Fruit fly (Drosophila melanogaster) whole organism, embryonic: ENCODE data around the gene CG14043.

Experiments
- Ada2b ChIP-seq: fragments of 200-800 bp; sonication (Bioruptor generic); IDR thresholded peaks from 2 replicates; pipeline ENCODE4 v1.3.6; 2022; ENCODE audit warnings: missing biosample characterization, missing genetic modification characterization
- CG10267 ChIP-seq: fragments of 200-800 bp; sonication (Bioruptor generic); optimal IDR thresholded peaks from 2 replicates; lab custom pipeline; 2018; ENCODE audit warnings: missing biosample characterization, mild to moderate bottlenecking, missing genetic modification characterization, moderate library complexity
- CG10979 ChIP-seq: fragments of 200-800 bp; sonication (Bioruptor generic); optimal IDR thresholded peaks from 2 replicates; lab custom pipeline; 2018; ENCODE audit warnings: missing biosample characterization, mild to moderate bottlenecking, missing genetic modification characterization, moderate library complexity
- CG13287 ChIP-seq: fragments of 200-800 bp; sonication (Bioruptor generic); IDR thresholded peaks from 2 replicates; pipeline ENCODE4 v1.3.6; 2022; ENCODE audit warnings: missing biosample characterization, missing genetic modification characterization; ENCODE audit not compliant: partially characterized antibody
- CG13624 ChIP-seq: fragments of 200-800 bp; sonication (Bioruptor generic); optimal IDR thresholded peaks from 2 replicates; lab custom pipeline; 2016; ENCODE audit warnings: missing biosample characterization, missing genetic modification characterization
- CG13894 ChIP-seq: fragments of 200-800 bp; sonication (Bioruptor generic); optimal IDR thresholded peaks from 3 replicates; lab custom pipeline; 2018; ENCODE audit warnings: missing biosample characterization, mild to moderate bottlenecking, missing genetic modification characterization, moderate library complexity
- CG15269 ChIP-seq: fragments of 200-800 bp; sonication (Bioruptor generic); optimal IDR thresholded peaks from 2 replicates; lab custom pipeline; 2018; ENCODE audit warnings: missing biosample characterization, mild to moderate bottlenecking, missing genetic modification characterization, moderate library complexity
- CG34224 ChIP-seq: fragments of 200-800 bp; sonication (Bioruptor generic); IDR thresholded peaks from 3 replicates; pipeline ENCODE4 v1.3.6; 2022; ENCODE audit warnings: missing biosample characterization, missing genetic modification characterization; ENCODE audit not compliant: partially characterized antibody
- CG4707 ChIP-seq: fragments of 200-800 bp; sonication (Bioruptor generic); optimal IDR thresholded peaks from 2 replicates; lab custom pipeline; 2018; ENCODE audit warnings: missing biosample characterization, mild to moderate bottlenecking, missing genetic modification characterization, moderate library complexity
- CG6272 ChIP-seq: fragments of 200-800 bp; sonication (Bioruptor generic); IDR thresholded peaks from 2 replicates; pipeline ENCODE4 v1.3.6; 2022; ENCODE audit warnings: missing biosample characterization, missing genetic modification characterization
- CG7928 ChIP-seq: fragments of 200-800 bp; sonication (Bioruptor generic); optimal IDR thresholded peaks from 2 replicates; lab custom pipeline; 2017; ENCODE audit warnings: missing biosample characterization, mild to moderate bottlenecking, missing genetic modification characterization
- CG8290 ChIP-seq, 3 experiments: fragments of 200-800 bp; sonication (Bioruptor generic); optimal IDR thresholded peaks; 2 replicates each; lab custom pipeline; 2016 to 2019; ENCODE audit warnings: missing biosample characterization in 3 of 3, missing genetic modification characterization in 3 of 3, mild to moderate bottlenecking in 2 of 3, moderate library complexity in 1 of 3
- CG9876 ChIP-seq: fragments of 200-800 bp; sonication (Bioruptor generic); optimal IDR thresholded peaks from 2 replicates; lab custom pipeline; 2016; ENCODE audit warnings: missing biosample characterization, missing genetic modification characterization
- Dbx ChIP-seq: fragments of 200-800 bp; sonication (Bioruptor generic); IDR thresholded peaks from 3 replicates; pipeline ENCODE4 v1.3.6; 2022; ENCODE audit warnings: missing biosample characterization, missing genetic modification characterization
- Doc2 ChIP-seq: fragments of 200-800 bp; sonication (Bioruptor generic); IDR thresholded peaks from 2 replicates; pipeline ENCODE4 v1.3.6; 2022; ENCODE audit warnings: missing biosample characterization, missing genetic modification characterization
- Fer3 ChIP-seq: fragments of 200-800 bp; sonication (Bioruptor generic); optimal IDR thresholded peaks from 2 replicates; lab custom pipeline; 2018; ENCODE audit warnings: missing biosample characterization, mild to moderate bottlenecking, missing genetic modification characterization, moderate library complexity
- Med ChIP-seq: fragments of 200-800 bp; sonication (Bioruptor generic); peaks from one replicate; lab custom pipeline; 2016; ENCODE audit warnings: missing biosample characterization, missing genetic modification characterization, mild to moderate bottlenecking, inconsistent platforms, moderate library complexity
- NC2α ChIP-seq: fragments of 200-800 bp; sonication (Bioruptor generic); optimal IDR thresholded peaks from 2 replicates; lab custom pipeline; 2016; ENCODE audit warnings: missing biosample characterization, missing genetic modification characterization
- Nf-YA ChIP-seq: fragments of 200-800 bp; sonication (Bioruptor generic); IDR thresholded peaks from 2 replicates; pipeline ENCODE4 v1.3.6; 2022; ENCODE audit warnings: missing biosample characterization, missing genetic modification characterization
- NfI ChIP-seq: fragments of 200-800 bp; sonication (Bioruptor generic); optimal IDR thresholded peaks from 3 replicates; lab custom pipeline; 2018; ENCODE audit warnings: missing biosample characterization, mild to moderate bottlenecking, missing genetic modification characterization, moderate library complexity
- Oli ChIP-seq: fragments of 200-800 bp; sonication (Bioruptor generic); optimal IDR thresholded peaks from 2 replicates; lab custom pipeline; 2018; ENCODE audit warnings: missing biosample characterization, mild to moderate bottlenecking, missing genetic modification characterization, moderate library complexity
- Six4 ChIP-seq: fragments of 200-800 bp; sonication (Bioruptor generic); optimal IDR thresholded peaks from 2 replicates; lab custom pipeline; 2016; ENCODE audit warnings: missing biosample characterization, missing genetic modification characterization
- Sox102F ChIP-seq: fragments of 200-800 bp; sonication (Bioruptor generic); optimal IDR thresholded peaks from 2 replicates; lab custom pipeline; 2018; ENCODE audit warnings: missing biosample characterization, mild to moderate bottlenecking, missing genetic modification characterization, moderate library complexity
- Tbp ChIP-seq: fragments of >200 bp; optimal IDR thresholded peaks from 2 replicates; lab custom pipeline; 2018; ENCODE audit warnings: missing biosample characterization, missing genetic modification characterization
- YL-1 ChIP-seq: fragments of 200-800 bp; sonication (Bioruptor generic); optimal IDR thresholded peaks from 3 replicates; lab custom pipeline; 2017; ENCODE audit warnings: missing biosample characterization, mild to moderate bottlenecking, missing genetic modification characterization
- ato ChIP-seq: fragments of 200-800 bp; sonication (Bioruptor generic); IDR thresholded peaks from 2 replicates; pipeline ENCODE4 v1.3.6; 2022; ENCODE audit warnings: missing biosample characterization, missing genetic modification characterization; ENCODE audit not compliant: partially characterized antibody
- bbx ChIP-seq: fragments of 200-800 bp; sonication (Bioruptor generic); IDR thresholded peaks from 2 replicates; pipeline ENCODE4 v1.3.6; 2022; ENCODE audit warnings: missing biosample characterization, missing genetic modification characterization; ENCODE audit not compliant: partially characterized antibody
- corto ChIP-seq: fragments of 200-800 bp; sonication (Bioruptor generic); optimal IDR thresholded peaks from 2 replicates; lab custom pipeline; 2016; ENCODE audit warnings: missing biosample characterization, mild to moderate bottlenecking, missing genetic modification characterization, moderate library complexity
- en ChIP-seq: fragments of 200-800 bp; sonication (Bioruptor generic); optimal IDR thresholded peaks from 2 replicates; lab custom pipeline; 2016; ENCODE audit warnings: missing biosample characterization, missing genetic modification characterization
- esg ChIP-seq: fragments of 200-800 bp; sonication (Bioruptor generic); conservative IDR thresholded peaks from 2 replicates; pipeline ENCODE4 v1.3.6; 2022; ENCODE audit warnings: missing biosample characterization, missing genetic modification characterization
- fu2 ChIP-seq: fragments of 200-800 bp; sonication (Bioruptor generic); optimal IDR thresholded peaks from 2 replicates; lab custom pipeline; 2016; ENCODE audit warnings: missing biosample characterization, missing genetic modification characterization
- gfzf ChIP-seq: fragments of 200-800 bp; sonication (Bioruptor generic); optimal IDR thresholded peaks from 2 replicates; lab custom pipeline; 2016; ENCODE audit warnings: missing biosample characterization, mild to moderate bottlenecking, missing genetic modification characterization, moderate library complexity
- grn ChIP-seq: fragments of 200-800 bp; sonication (Bioruptor generic); optimal IDR thresholded peaks from 3 replicates; lab custom pipeline; 2017; ENCODE audit warnings: missing biosample characterization, missing genetic modification characterization
- h ChIP-seq: fragments of >200 bp; optimal IDR thresholded peaks from 2 replicates; lab custom pipeline; 2017
- ham ChIP-seq: fragments of 200-800 bp; sonication (Bioruptor generic); IDR thresholded peaks from 2 replicates; pipeline ENCODE4 v1.3.6; 2022; ENCODE audit warnings: missing biosample characterization, missing genetic modification characterization
- hb ChIP-seq: fragments of 200-800 bp; sonication (Bioruptor generic); IDR thresholded peaks from 3 replicates; pipeline ENCODE4 v1.3.6; 2022; ENCODE audit warnings: missing biosample characterization, missing genetic modification characterization; ENCODE audit not compliant: partially characterized antibody
- jing ChIP-seq: fragments of 200-800 bp; sonication (Bioruptor generic); optimal IDR thresholded peaks from 2 replicates; lab custom pipeline; 2018; ENCODE audit warnings: missing biosample characterization, mild to moderate bottlenecking, missing genetic modification characterization
- knrl ChIP-seq: fragments of 200-800 bp; sonication (Bioruptor generic); IDR thresholded peaks from 3 replicates; pipeline ENCODE4 v1.3.6; 2022; ENCODE audit warnings: missing biosample characterization, missing genetic modification characterization; ENCODE audit not compliant: partially characterized antibody
- lbe ChIP-seq: fragments of 200-800 bp; sonication (Bioruptor generic); optimal IDR thresholded peaks from 2 replicates; lab custom pipeline; 2016; ENCODE audit warnings: missing biosample characterization, mild to moderate bottlenecking, missing genetic modification characterization
- otp ChIP-seq: fragments of 200-800 bp; sonication (Bioruptor generic); IDR thresholded peaks from 3 replicates; pipeline ENCODE4, ENCODE4 v1.3.6; 2022; ENCODE audit warnings: missing biosample characterization, missing genetic modification characterization
- pan ChIP-seq, 4 experiments: fragments of >200 bp in 3 of 4; fragments of 200-800 bp in 1 of 4; sonication (Bioruptor generic) in 1 of 4; optimal IDR thresholded peaks in 3 of 4; IDR thresholded peaks in 1 of 4; 2 replicates each; pipeline versions ENCODE4 v1.3.6 to Lab custom; 2017 to 2022; ENCODE audit warnings: missing biosample characterization in 2 of 4, missing genetic modification characterization in 2 of 4, mixed read lengths in 1 of 4
- phol ChIP-seq: fragments of 200-800 bp; sonication (Bioruptor generic); optimal IDR thresholded peaks from 3 replicates; lab custom pipeline; 2018; ENCODE audit warnings: missing biosample characterization, mild to moderate bottlenecking, missing genetic modification characterization, moderate library complexity
- sens ChIP-seq: fragments of 200-800 bp; sonication (Bioruptor generic); peaks from one replicate; lab custom pipeline; 2016; ENCODE audit warnings: missing biosample characterization, missing genetic modification characterization
- seq ChIP-seq: fragments of 200-800 bp; sonication (Bioruptor generic); IDR thresholded peaks from 2 replicates; pipeline ENCODE4 v1.3.6; 2022; ENCODE audit warnings: missing biosample characterization, missing genetic modification characterization
- sob ChIP-seq: fragments of 200-800 bp; sonication (Bioruptor generic); IDR thresholded peaks from 2 replicates; pipeline ENCODE4 v1.3.6; 2022; ENCODE audit warnings: missing biosample characterization, missing genetic modification characterization
- tll ChIP-seq, 2 experiments: fragments of 200-800 bp in 1 of 2; fragments of >200 bp in 1 of 2; sonication (Bioruptor generic) in 1 of 2; optimal IDR thresholded peaks; 2 replicates each; lab custom pipeline; 2017 to 2019; ENCODE audit warnings: missing biosample characterization in 2 of 2, missing genetic modification characterization in 2 of 2, mild to moderate bottlenecking in 1 of 2, moderate library complexity in 1 of 2
- unpg ChIP-seq: fragments of 200-800 bp; sonication (Bioruptor generic); optimal IDR thresholded peaks from 3 replicates; lab custom pipeline; 2018; ENCODE audit warnings: missing biosample characterization, mild to moderate bottlenecking, missing genetic modification characterization, moderate library complexity
- yki ChIP-seq: fragments of >200 bp; optimal IDR thresholded peaks from 3 replicates; lab custom pipeline; 2018
- z ChIP-seq: fragments of 200-800 bp; sonication (Bioruptor generic); IDR thresholded peaks from 3 replicates; pipeline ENCODE4 v1.3.6; 2022; ENCODE audit warnings: missing biosample characterization, missing genetic modification characterization

CG14043 gene

dm6 chr2L:4945300-4945699 lies 26.2 kb upstream of the CG14043 start, which contains the start of the genes mRpL24 and betaggt-I (continued):
- peak; percentile 92 for TF ChIP-seq Six4
- peak; percentile 96 for TF ChIP-seq CG13894
- TF ChIP-seq grn, result peak; percentile 56
- peak; percentile 95 for TF ChIP-seq esg (GFP tag; lab: Robert Waterston, UW)
- no peak for TF ChIP-seq ato (GFP tag; lab: Robert Waterston, UW)
- peak; percentile 98 for TF ChIP-seq Sox102F (GFP tag; lab: Kevin White, UChicago)
- TF ChIP-seq phol, result peak; percentile 98
- peak; percentile 90 for TF ChIP-seq Nf-YA (GFP tag; lab: Robert Waterston, UW)
- peak; percentile 84 for TF ChIP-seq Doc2 (GFP tag; lab: Robert Waterston, UW)
- peak; percentile 94 for TF ChIP-seq Oli (tag; lab: Kevin White, UChicago)
- peak; percentile 89 for TF ChIP-seq corto (GFP tag; lab: Kevin White, UChicago)
- TF ChIP-seq en (GFP tag; lab: Kevin White, UChicago), result peak; percentile 42
- peak; percentile 95 for TF ChIP-seq otp (GFP tag; lab: Robert Waterston, UW)
- peak; percentile 92 for TF ChIP-seq Med
- peak; percentile 77 for TF ChIP-seq CG7928 (GFP tag; lab: Kevin White, UChicago)
- peak; percentile 97 for TF ChIP-seq NfI (GFP tag; lab: Kevin White, UChicago)
- peak; percentile 97 for TF ChIP-seq sens
- peak; percentile 84 for TF ChIP-seq CG8290 (GFP tag; optimal IDR thresholded peaks at IDR 0.05; lab: Kevin White, UChicago)
- peak; percentile 9 to 74 for TF ChIP-seq CG8290 (tag; optimal IDR thresholded peaks at IDR 0.05; lab: Kevin White, UChicago)
- TF ChIP-seq z (GFP tag; lab: Robert Waterston, UW), result peak; percentile 65; the same call in 2 of the 3 replicates
- peak; percentile 96 for TF ChIP-seq Ada2b (GFP tag; lab: Robert Waterston, UW)
- peak; percentile 88 for TF ChIP-seq ham (GFP tag; lab: Robert Waterston, UW)
- TF ChIP-seq YL-1 (GFP tag; lab: Kevin White, UChicago), result peak; percentile 95
- TF ChIP-seq lbe (GFP tag; lab: Kevin White, UChicago), result peak; percentile 95
- peak; percentile 97 for TF ChIP-seq CG15269 (tag; lab: Kevin White, UChicago)
- TF ChIP-seq fu2 (GFP tag; lab: Kevin White, UChicago), result peak; percentile 58
- TF ChIP-seq NC2α, result peak; percentile 50
- no peak; the same call in 2 of the 3 replicates for TF ChIP-seq knrl (GFP tag; lab: Robert Waterston, UW)
- TF ChIP-seq pan (optimal IDR thresholded peaks at IDR 0.05; lab: Kevin White, UChicago), result no peak
- TF ChIP-seq pan (GFP tag; optimal IDR thresholded peaks at IDR 0.05 in 1 of 2, IDR thresholded peaks at IDR 0.05 in 1 of 2), result peak in 1 of 2 experiments; percentile 99
- TF ChIP-seq CG13287 (GFP tag; lab: Robert Waterston, UW), result peak; percentile 66; the same call in 1 of the 2 replicates
- no peak for TF ChIP-seq gfzf (GFP tag; lab: Kevin White, UChicago)
- TF ChIP-seq yki (lab: Kevin White, UChicago), result peak; percentile 56
- TF ChIP-seq Fer3 (tag; lab: Kevin White, UChicago), result peak; percentile 98
- no peak for TF ChIP-seq bbx (GFP tag; lab: Robert Waterston, UW)
- no peak for TF ChIP-seq hb (GFP tag; lab: Robert Waterston, UW)
- peak in 1 of 2 experiments; percentile 27 for TF ChIP-seq tll (GFP tag; optimal IDR thresholded peaks at IDR 0.05; lab: Kevin White, UChicago)
- peak; percentile 75 for TF ChIP-seq jing (GFP tag; lab: Kevin White, UChicago)
- TF ChIP-seq Dbx (GFP tag; lab: Robert Waterston, UW), result peak; percentile 96
- peak; percentile 95 for TF ChIP-seq seq
- peak; percentile 98 for TF ChIP-seq unpg (GFP tag; lab: Kevin White, UChicago)
- TF ChIP-seq CG10267, result peak; percentile 92
- TF ChIP-seq CG9876 (GFP tag; lab: Kevin White, UChicago), result peak; percentile 71
- TF ChIP-seq CG34224, result no peak
- TF ChIP-seq sob (GFP tag; lab: Robert Waterston, UW), result peak; percentile 97
- peak; percentile 92 for TF ChIP-seq CG6272 (GFP tag; lab: Robert Waterston, UW)
- TF ChIP-seq CG10979 (tag; lab: Kevin White, UChicago), result peak; percentile 96
- TF ChIP-seq h (lab: Kevin White, UChicago), result no peak
- TF ChIP-seq CG4707 (GFP tag; lab: Kevin White, UChicago), result peak; percentile 83
- TF ChIP-seq CG13624 (GFP tag; lab: Kevin White, UChicago), result peak; percentile 64
- no peak for TF ChIP-seq Tbp
